Fruit fly (Drosophila melanogaster) whole organism: ENCODE results near the gene CG14095.

ENCODE experiments used
- CG8478 ChIP-seq: fragments of >200 bp; optimal IDR thresholded peaks from 2 replicates; lab custom pipeline; 2018; ENCODE audit warnings: inconsistent platforms
- Dll ChIP-seq: fragments of >200 bp; optimal IDR thresholded peaks from 2 replicates; lab custom pipeline; 2017
- EcR ChIP-seq, 2 experiments: fragments of >200 bp; optimal IDR thresholded peaks; 2 replicates each; lab custom pipeline; 2017; ENCODE audit warnings: missing biosample characterization in 2 of 2, missing genetic modification characterization in 2 of 2, missing genetic modification reagents in 2 of 2
- pan ChIP-seq: fragments of >200 bp; optimal IDR thresholded peaks from 2 replicates; lab custom pipeline; 2017
- psq ChIP-seq: fragments of >200 bp; optimal IDR thresholded peaks from 2 replicates; lab custom pipeline; 2017
- usp ChIP-seq: fragments of >200 bp; optimal IDR thresholded peaks from 2 replicates; lab custom pipeline; 2017; ENCODE audit warnings: missing biosample characterization, missing genetic modification characterization, mixed read lengths

The CG14095 gene

dm6 chr3L:19464659-19465058 lies at the start of gene CG14095:
TSS of gene CG14095 (minus strand) at chr3L:19464759.
- no peak for TF ChIP-seq usp (GFP tag; lab: Kevin White, UChicago)
- TF ChIP-seq EcR (GFP tag; optimal IDR thresholded peaks at IDR 0.05; lab: Kevin White, UChicago): no peak
- TF ChIP-seq pan (lab: Kevin White, UChicago): no peak
- no peak for TF ChIP-seq psq (lab: Kevin White, UChicago)
- TF ChIP-seq Dll (lab: Kevin White, UChicago): no peak
- no peak for TF ChIP-seq CG8478 (lab: Kevin White, UChicago)

- TF ChIP-seq pan (lab: Kevin White, UChicago) (no peak), Dll (lab: Kevin White, UChicago) (no peak), usp (GFP tag; lab: Kevin White, UChicago) (no peak), EcR (GFP tag; optimal IDR thresholded peaks at IDR 0.05; lab: Kevin White, UChicago) (no peak), CG8478 (lab: Kevin White, UChicago) (no peak), psq (lab: Kevin White, UChicago) (no peak)
Observed at dm6 chr3L:19512672-19513071, 48.1 kb upstream of the CG14095 start.

- TF ChIP-seq Dll (lab: Kevin White, UChicago) (no peak), CG8478 (lab: Kevin White, UChicago) (no peak), pan (lab: Kevin White, UChicago) (no peak), psq (lab: Kevin White, UChicago) (no peak), usp (GFP tag; lab: Kevin White, UChicago) (no peak), EcR (GFP tag; optimal IDR thresholded peaks at IDR 0.05; lab: Kevin White, UChicago) (no peak)
Observed at dm6 chr3L:19504719-19505118, 40.2 kb upstream of the CG14095 start.

dm6 chr3L:19503770-19504169 lies 39.2 kb upstream of the CG14095 start, which contains the start of gene CG9452:
TSS of gene CG9452 (minus strand) at chr3L:19503870.
- TF ChIP-seq EcR (GFP tag; optimal IDR thresholded peaks at IDR 0.05; lab: Kevin White, UChicago): no peak
- no peak for TF ChIP-seq CG8478 (lab: Kevin White, UChicago)
- TF ChIP-seq pan (lab: Kevin White, UChicago): no peak
- no peak for TF ChIP-seq Dll (lab: Kevin White, UChicago)
- no peak for TF ChIP-seq psq (lab: Kevin White, UChicago)
- TF ChIP-seq usp (GFP tag; lab: Kevin White, UChicago): no peak

dm6 chr3L:19500698-19501097 lies 36.1 kb upstream of the CG14095 start, which contains the start of gene CG9451:
TSS of gene CG9451 (minus strand) at chr3L:19500798.
- no peak for TF ChIP-seq CG8478 (lab: Kevin White, UChicago)
- no peak for TF ChIP-seq EcR (GFP tag; optimal IDR thresholded peaks at IDR 0.05; lab: Kevin White, UChicago)
- no peak for TF ChIP-seq Dll (lab: Kevin White, UChicago)

dm6 chr3L:19499334-19499733 lies 34.8 kb upstream of the CG14095 start:
- TF ChIP-seq EcR (GFP tag; optimal IDR thresholded peaks at IDR 0.05; lab: Kevin White, UChicago) (no peak), Dll (lab: Kevin White, UChicago) (no peak), usp (GFP tag; lab: Kevin White, UChicago) (no peak), psq (lab: Kevin White, UChicago) (no peak), CG8478 (lab: Kevin White, UChicago) (no peak)

dm6 chr3L:19497623-19498022 lies 33.1 kb upstream of the CG14095 start, which contains the start of gene CG9449:
TSS of gene CG9449 (minus strand) at chr3L:19497723.
- TF ChIP-seq psq (lab: Kevin White, UChicago) (no peak), usp (GFP tag; lab: Kevin White, UChicago) (no peak), CG8478 (lab: Kevin White, UChicago) (no peak), EcR (GFP tag; optimal IDR thresholded peaks at IDR 0.05; lab: Kevin White, UChicago) (no peak), Dll (lab: Kevin White, UChicago) (no peak), pan (lab: Kevin White, UChicago) (no peak)

- TF ChIP-seq EcR (GFP tag; optimal IDR thresholded peaks at IDR 0.05; lab: Kevin White, UChicago): no peak
- TF ChIP-seq psq (lab: Kevin White, UChicago): no peak
- TF ChIP-seq usp (GFP tag; lab: Kevin White, UChicago): no peak
- no peak for TF ChIP-seq pan (lab: Kevin White, UChicago)
- no peak for TF ChIP-seq Dll (lab: Kevin White, UChicago)
- TF ChIP-seq CG8478 (lab: Kevin White, UChicago): no peak
Observed at dm6 chr3L:19497135-19497534, 32.6 kb upstream of the CG14095 start.

- TF ChIP-seq CG8478 (lab: Kevin White, UChicago): no peak
- no peak for TF ChIP-seq pan (lab: Kevin White, UChicago)
- TF ChIP-seq EcR (GFP tag; optimal IDR thresholded peaks at IDR 0.05; lab: Kevin White, UChicago): no peak
- TF ChIP-seq Dll (lab: Kevin White, UChicago): no peak
- TF ChIP-seq psq (lab: Kevin White, UChicago): no peak
- TF ChIP-seq usp (GFP tag; lab: Kevin White, UChicago): no peak
Observed at dm6 chr3L:19496600-19496999, 32.0 kb upstream of the CG14095 start.

- no peak for TF ChIP-seq EcR (GFP tag; optimal IDR thresholded peaks at IDR 0.05; lab: Kevin White, UChicago)
- no peak for TF ChIP-seq CG8478 (lab: Kevin White, UChicago)
- TF ChIP-seq pan (lab: Kevin White, UChicago): no peak
- TF ChIP-seq usp (GFP tag; lab: Kevin White, UChicago): no peak
- TF ChIP-seq Dll (lab: Kevin White, UChicago): no peak
- no peak for TF ChIP-seq psq (lab: Kevin White, UChicago)
Observed at dm6 chr3L:19495991-19496588, 31.5 kb upstream of the CG14095 start.

- TF ChIP-seq usp (GFP tag; lab: Kevin White, UChicago) (no peak), psq (lab: Kevin White, UChicago) (no peak), EcR (GFP tag; optimal IDR thresholded peaks at IDR 0.05; lab: Kevin White, UChicago) (no peak), CG8478 (lab: Kevin White, UChicago) (no peak), pan (lab: Kevin White, UChicago) (no peak), Dll (lab: Kevin White, UChicago) (no peak)
Observed at dm6 chr3L:19494954-19495353, 30.4 kb upstream of the CG14095 start.
